Worm (Caenorhabditis elegans) whole organism, L3 larva: ENCODE results near the gene tsr-1.

Experiments
- R02D3.7 ChIP-seq: fragments of 150-350 bp; optimal IDR thresholded peaks from 2 replicates; lab custom pipeline; 2014; ENCODE audit warnings: missing biosample characterization, missing genetic modification characterization
- aly-2 ChIP-seq: fragments of 150-350 bp; optimal IDR thresholded peaks from 2 replicates; lab custom pipeline; 2014; ENCODE audit warnings: missing biosample characterization, missing genetic modification characterization
- ama-1 ChIP-seq: fragments of 150-350 bp; optimal IDR thresholded peaks from 2 replicates; lab custom pipeline; 2018
- ceh-16 ChIP-seq: sonication (generic microtip); optimal IDR thresholded peaks from 2 replicates; lab custom pipeline; 2017; ENCODE audit warnings: missing biosample characterization, missing genetic modification characterization
- ceh-28 ChIP-seq: fragments of 150-350 bp; optimal IDR thresholded peaks from 2 replicates; lab custom pipeline; 2014; ENCODE audit warnings: missing biosample characterization, missing genetic modification reagents, missing genetic modification characterization
- ceh-82 ChIP-seq: fragments of 150-350 bp; optimal IDR thresholded peaks from 2 replicates; lab custom pipeline; 2014; ENCODE audit warnings: missing biosample characterization, missing genetic modification characterization
- ceh-9 ChIP-seq: sonication (generic microtip); optimal IDR thresholded peaks from 2 replicates; lab custom pipeline; 2018; ENCODE audit warnings: missing biosample characterization, missing genetic modification characterization
- egl-27 ChIP-seq: sonication (generic microtip); optimal IDR thresholded peaks from 4 replicates; lab custom pipeline; 2017; ENCODE audit warnings: missing biosample characterization, missing genetic modification reagents, missing genetic modification characterization
- egl-5 ChIP-seq: fragments of 150-350 bp; optimal IDR thresholded peaks from 2 replicates; lab custom pipeline; 2017; ENCODE audit warnings: missing biosample characterization, missing genetic modification reagents, missing genetic modification characterization, inconsistent platforms
- elt-2 ChIP-seq: sonication (generic microtip); optimal IDR thresholded peaks from 2 replicates; lab custom pipeline; 2016; ENCODE audit warnings: missing genetic modification reagents, mild to moderate bottlenecking, missing genetic modification characterization, missing compliant biosample characterization
- elt-3 ChIP-seq, 3 experiments: fragments of 150-350 bp in 1 of 3; sonication (generic microtip) in 2 of 3; optimal IDR thresholded peaks; 2 replicates in 2 of 3; 4 replicates in 1 of 3; lab custom pipeline; 2014 to 2017; ENCODE audit warnings: missing biosample characterization in 3 of 3, missing genetic modification characterization in 3 of 3
- fkh-10 ChIP-seq: sonication (generic microtip); optimal IDR thresholded peaks from 2 replicates; lab custom pipeline; 2017; ENCODE audit warnings: missing biosample characterization, missing genetic modification reagents, missing genetic modification characterization
- hmg-11 ChIP-seq: sonication (generic microtip); optimal IDR thresholded peaks from 2 replicates; lab custom pipeline; 2016; ENCODE audit warnings: missing genetic modification characterization, missing compliant biosample characterization
- jun-1 ChIP-seq: fragments of 150-350 bp; optimal IDR thresholded peaks from 2 replicates; lab custom pipeline; 2014; ENCODE audit warnings: missing biosample characterization, missing genetic modification reagents, missing genetic modification characterization
- lin-39 ChIP-seq: fragments of 150-350 bp; optimal IDR thresholded peaks from 2 replicates; lab custom pipeline; 2018; ENCODE audit warnings: missing biosample characterization, missing genetic modification reagents, missing genetic modification characterization
- lsy-12 ChIP-seq: sonication (generic microtip); optimal IDR thresholded peaks from 2 replicates; lab custom pipeline; 2016; ENCODE audit warnings: mild to moderate bottlenecking, missing genetic modification characterization, missing compliant biosample characterization
- mml-1 ChIP-seq: fragments of 150-350 bp; sonication (generic microtip); optimal IDR thresholded peaks from 3 replicates; lab custom pipeline; 2014; ENCODE audit warnings: missing biosample characterization, missing genetic modification characterization
- nfya-1 ChIP-seq: sonication (generic microtip); optimal IDR thresholded peaks from 2 replicates; lab custom pipeline; 2017; ENCODE audit warnings: missing genetic modification characterization, mild to moderate bottlenecking, missing compliant biosample characterization, antibody characterized with exemption, moderate library complexity; ENCODE audit not compliant: insufficient read depth
- nhr-11 ChIP-seq: fragments of 150-350 bp; optimal IDR thresholded peaks from 2 replicates; lab custom pipeline; 2014; ENCODE audit warnings: missing biosample characterization, missing genetic modification characterization
- nhr-12 ChIP-seq: fragments of 150-350 bp; optimal IDR thresholded peaks from 2 replicates; lab custom pipeline; 2014; ENCODE audit warnings: missing biosample characterization, missing genetic modification characterization
- nhr-237 ChIP-seq: fragments of 150-350 bp; optimal IDR thresholded peaks from 2 replicates; lab custom pipeline; 2014; ENCODE audit warnings: missing biosample characterization, missing genetic modification characterization
- nhr-25 ChIP-seq: sonication (generic microtip); optimal IDR thresholded peaks from 2 replicates; lab custom pipeline; 2017; ENCODE audit warnings: missing biosample characterization, missing genetic modification characterization
- nhr-43 ChIP-seq: sonication (generic microtip); optimal IDR thresholded peaks from 2 replicates; lab custom pipeline; 2016; ENCODE audit warnings: mild to moderate bottlenecking, missing genetic modification characterization, missing compliant biosample characterization; ENCODE audit not compliant: poor library complexity, severe bottlenecking
- nhr-76 ChIP-seq: fragments of 150-350 bp; sonication (generic microtip); optimal IDR thresholded peaks from 5 replicates; lab custom pipeline; 2014; ENCODE audit warnings: missing biosample characterization, missing genetic modification characterization
- nhr-77 ChIP-seq: fragments of 150-350 bp; optimal IDR thresholded peaks from 2 replicates; lab custom pipeline; 2014; ENCODE audit warnings: missing biosample characterization, missing genetic modification characterization
- pha-4 ChIP-seq: fragments of 150-350 bp; optimal IDR thresholded peaks from 2 replicates; lab custom pipeline; 2014; ENCODE audit warnings: missing biosample characterization, missing genetic modification reagents, missing genetic modification characterization
- pqm-1 ChIP-seq: fragments of 150-350 bp; optimal IDR thresholded peaks from 2 replicates; lab custom pipeline; 2017; ENCODE audit warnings: missing biosample characterization, missing genetic modification characterization, inconsistent platforms
- sea-2 ChIP-seq: fragments of 150-350 bp; sonication (generic microtip); optimal IDR thresholded peaks from 4 replicates; lab custom pipeline; 2014; ENCODE audit warnings: missing biosample characterization, missing genetic modification reagents, missing genetic modification characterization
- snpc-4 ChIP-seq: fragments of 150-350 bp; optimal IDR thresholded peaks from 2 replicates; lab custom pipeline; 2014; ENCODE audit warnings: missing biosample characterization, missing genetic modification characterization
- tbx-2 ChIP-seq: sonication (generic microtip); optimal IDR thresholded peaks from 2 replicates; lab custom pipeline; 2016; ENCODE audit warnings: mild to moderate bottlenecking, missing genetic modification characterization, missing compliant biosample characterization
- unc-39 ChIP-seq: sonication (generic microtip); optimal IDR thresholded peaks from 4 replicates; lab custom pipeline; 2017; ENCODE audit warnings: missing biosample characterization, missing genetic modification characterization
- unc-62 ChIP-seq: fragments of 150-350 bp; sonication (generic microtip); optimal IDR thresholded peaks from 4 replicates; lab custom pipeline; 2014; ENCODE audit warnings: missing biosample characterization, missing genetic modification reagents, missing genetic modification characterization
- ztf-11 ChIP-seq: fragments of 150-350 bp; optimal IDR thresholded peaks from 2 replicates; lab custom pipeline; 2014; ENCODE audit warnings: missing biosample characterization, missing genetic modification characterization
- ztf-4 ChIP-seq: fragments of 150-350 bp; optimal IDR thresholded peaks from 2 replicates; lab custom pipeline; 2014; ENCODE audit warnings: missing biosample characterization, missing genetic modification characterization

Gene tsr-1

ce11 chrII:2458881-2459280, 14.3 kb downstream of the tsr-1 start, which contains the start of gene pqn-42:
Gene pqn-42 (minus strand): TSS chrII:2458981.
- TF ChIP-seq egl-27 (tag; lab: Kevin White, UChicago) (no peak), ceh-9 (tag; lab: Kevin White, UChicago) (no peak), nhr-43 (no peak), pha-4 (no peak), aly-2 (tag; lab: Kevin White, UChicago) (no peak), fkh-10 (GFP tag; lab: Kevin White, UChicago) (no peak), ceh-16 (tag; lab: Kevin White, UChicago) (no peak), lsy-12 (tag; lab: Kevin White, UChicago) (no peak), mml-1 (no peak), ama-1 (no peak), unc-39 (no peak), ztf-4 (tag; lab: Kevin White, UChicago) (no peak), nhr-237 (tag; lab: Kevin White, UChicago) (no peak), R02D3.7 (tag; lab: Kevin White, UChicago) (no peak), nhr-11 (tag; lab: Kevin White, UChicago) (no peak), ztf-11 (tag; lab: Kevin White, UChicago) (no peak)

- no peak for TF ChIP-seq lin-39 (tag; lab: Kevin White, UChicago)
- TF ChIP-seq, all 47 proteins: peak for 0
Measured at ce11 chrII:2456973-2457372, 16.2 kb downstream of the tsr-1 start.

- TF ChIP-seq unc-62: no peak
- TF ChIP-seq hmg-11 (tag; lab: Kevin White, UChicago): no peak
- TF ChIP-seq ceh-82 (tag; lab: Kevin White, UChicago): no peak
- no peak for TF ChIP-seq pha-4
- no peak for TF ChIP-seq aly-2 (tag; lab: Kevin White, UChicago)
- TF ChIP-seq snpc-4: no peak
- no peak for TF ChIP-seq nhr-43
- no peak for TF ChIP-seq nhr-77 (tag; lab: Kevin White, UChicago)
- no peak for TF ChIP-seq nfya-1 (tag; lab: Kevin White, UChicago)
- TF ChIP-seq nhr-11 (tag; lab: Kevin White, UChicago): no peak
- TF ChIP-seq nhr-237 (tag; lab: Kevin White, UChicago): no peak
- no peak for TF ChIP-seq tbx-2 (tag; lab: Kevin White, UChicago)
- TF ChIP-seq egl-27 (tag; lab: Kevin White, UChicago): no peak
- no peak for TF ChIP-seq nhr-76
- TF ChIP-seq elt-3 (tag; optimal IDR thresholded peaks at IDR 0.05; lab: Kevin White, UChicago): no peak
- no peak for TF ChIP-seq elt-2
- TF ChIP-seq fkh-10 (GFP tag; lab: Kevin White, UChicago): no peak
- TF ChIP-seq mml-1: no peak
Measured at ce11 chrII:2455931-2456576, 17.1 kb downstream of the tsr-1 start.

ce11 chrII:2454822-2455221, 18.3 kb downstream of the tsr-1 start:
- peak; percentile 53 for TF ChIP-seq ceh-28 (tag; lab: Kevin White, UChicago)
- no peak for TF ChIP-seq hmg-11 (tag; lab: Kevin White, UChicago)
- peak; percentile 57 for TF ChIP-seq elt-2
- no peak for TF ChIP-seq nhr-12
- no peak for TF ChIP-seq fkh-10 (GFP tag; lab: Kevin White, UChicago)
- peak; percentile 41 for TF ChIP-seq jun-1
- TF ChIP-seq mml-1: no peak
- TF ChIP-seq nhr-25 (tag; lab: Kevin White, UChicago): no peak
- peak; percentile 96 for TF ChIP-seq pha-4
- no peak for TF ChIP-seq ztf-4 (tag; lab: Kevin White, UChicago)
- TF ChIP-seq sea-2: no peak
- TF ChIP-seq ama-1: no peak
- no peak for TF ChIP-seq lsy-12 (tag; lab: Kevin White, UChicago)
- TF ChIP-seq pqm-1 (tag; lab: Kevin White, UChicago): peak; percentile 65
- TF ChIP-seq snpc-4: peak; percentile 51
- no peak for TF ChIP-seq nfya-1 (tag; lab: Kevin White, UChicago)

ce11 chrII:2452492-2452891, 20.7 kb downstream of the tsr-1 start:
- TF ChIP-seq elt-3 (tag; optimal IDR thresholded peaks at IDR 0.05; lab: Kevin White, UChicago): no peak
- TF ChIP-seq nhr-11 (tag; lab: Kevin White, UChicago): no peak
- TF ChIP-seq pha-4: peak; percentile 50
- TF ChIP-seq elt-2: peak; percentile 58
- no peak for TF ChIP-seq egl-5 (tag; lab: Kevin White, UChicago)
- peak; percentile 64 for TF ChIP-seq pqm-1 (tag; lab: Kevin White, UChicago)
- TF ChIP-seq ama-1: peak; percentile 7
